Worm (Caenorhabditis elegans): ENCODE measurements around the gene srw-13.

Gene srw-13

DNA sequence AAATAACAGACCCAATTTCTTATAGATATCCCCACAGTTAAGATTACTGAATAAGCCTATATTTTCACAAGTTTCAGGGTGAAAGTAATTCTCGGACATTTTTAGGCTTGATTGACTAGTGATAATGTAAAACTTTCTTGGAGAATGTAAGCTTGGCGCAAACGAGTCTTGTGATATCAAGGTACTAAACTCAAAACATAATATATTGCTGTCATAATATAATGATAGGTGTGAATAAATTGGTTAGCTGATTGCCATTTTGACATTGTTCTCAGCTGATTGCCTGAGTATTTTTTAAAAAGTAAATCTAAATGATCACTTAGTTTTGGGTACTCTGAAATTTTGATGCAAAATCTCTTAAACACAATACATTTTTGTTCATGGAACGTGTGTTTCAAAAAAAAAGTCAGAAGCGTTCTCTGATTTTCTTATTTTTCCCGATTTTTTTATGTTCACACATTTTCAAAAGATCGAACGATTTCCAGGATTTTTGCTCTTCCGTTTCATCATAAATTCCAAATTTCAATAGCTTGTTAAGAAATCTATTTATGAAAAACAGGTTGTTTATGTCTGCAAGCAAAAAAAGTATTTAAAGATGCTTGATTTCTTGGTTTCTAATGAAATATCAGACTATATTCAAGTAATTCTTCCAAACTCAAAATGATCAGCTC is 49.1 kb downstream of the srw-13 start, which contains the start of the genes srw-19 and srx-51:
srw-19 (minus strand) TSS at position 101 of the 671 bp plus-strand sequence.
srx-51 (plus strand) TSS at position 621 of the 671 bp plus-strand sequence.
- TF ChIP-seq cog-1 (tag; optimal IDR thresholded peaks at IDR 0.05) (no peak), flt-1 (GFP tag; IDR thresholded peaks at IDR 0.05) (no peak), klf-2 (GFP tag; conservative IDR thresholded peaks at IDR 0.05) (no peak), med-1 (GFP tag; optimal IDR thresholded peaks at IDR 0.05; ENCODE audit: insufficient read depth) (no peak), ref-1 (GFP tag; conservative IDR thresholded peaks at IDR 0.05) (no peak), ztf-29 (GFP tag; IDR thresholded peaks at IDR 0.05) (no peak), ztf-23 (GFP tag; IDR thresholded peaks at IDR 0.05) (no peak), T22C8.4 (GFP tag; IDR thresholded peaks at IDR 0.05) (no peak), tab-1 (GFP tag; IDR thresholded peaks at IDR 0.05) (no peak)
